Fruit fly (Drosophila melanogaster) whole organism, embryonic: Measurements from ENCODE around the gene isoQC.

Experiments used
- Antp ChIP-seq: fragments of 200-800 bp; sonication (Bioruptor generic); optimal IDR thresholded peaks from 3 replicates; lab custom pipeline; 2016; ENCODE audit warnings: missing biosample characterization, missing genetic modification characterization
- CG10147 ChIP-seq: fragments of 200-800 bp; sonication (Bioruptor generic); optimal IDR thresholded peaks from 2 replicates; lab custom pipeline; 2019; ENCODE audit warnings: missing biosample characterization, mild to moderate bottlenecking, missing genetic modification characterization, moderate library complexity
- CG1024 ChIP-seq: fragments of 200-800 bp; sonication (Bioruptor generic); IDR thresholded peaks from 2 replicates; pipeline ENCODE4 v1.3.6; 2022; ENCODE audit warnings: missing biosample characterization, missing genetic modification characterization
- CG10565 ChIP-seq: fragments of 200-800 bp; sonication (Bioruptor generic); optimal IDR thresholded peaks from 3 replicates; lab custom pipeline; 2016; ENCODE audit warnings: missing biosample characterization, mild to moderate bottlenecking, missing genetic modification characterization
- CG13624 ChIP-seq: fragments of 200-800 bp; sonication (Bioruptor generic); optimal IDR thresholded peaks from 2 replicates; lab custom pipeline; 2016; ENCODE audit warnings: missing biosample characterization, missing genetic modification characterization
- CG15073 ChIP-seq: fragments of 200-800 bp; sonication (Bioruptor generic); optimal IDR thresholded peaks from 2 replicates; lab custom pipeline; 2016; ENCODE audit warnings: missing biosample characterization, missing genetic modification characterization
- CG15601 ChIP-seq: fragments of 200-800 bp; sonication (Bioruptor generic); optimal IDR thresholded peaks from 3 replicates; lab custom pipeline; 2019; ENCODE audit warnings: missing biosample characterization, mild to moderate bottlenecking, missing genetic modification characterization, moderate library complexity
- CG16779 ChIP-seq: fragments of 200-800 bp; sonication (Bioruptor generic); IDR thresholded peaks from 2 replicates; pipeline ENCODE4 v1.3.6; 2022; ENCODE audit warnings: missing biosample characterization, missing genetic modification characterization
- CG17361 ChIP-seq: fragments of 200-800 bp; sonication (Bioruptor generic); IDR thresholded peaks from 3 replicates; pipeline ENCODE4 v1.3.6; 2022; ENCODE audit warnings: missing biosample characterization, missing genetic modification characterization
- CG17912 ChIP-seq: fragments of 200-800 bp; sonication (Bioruptor generic); optimal IDR thresholded peaks from 2 replicates; lab custom pipeline; 2018; ENCODE audit warnings: missing biosample characterization, mild to moderate bottlenecking, missing genetic modification characterization
- CG31388 ChIP-seq: fragments of 200-800 bp; sonication (Bioruptor generic); optimal IDR thresholded peaks from 2 replicates; lab custom pipeline; 2016; ENCODE audit warnings: missing biosample characterization, missing genetic modification characterization
- CG4820 ChIP-seq: fragments of 200-800 bp; sonication (Bioruptor generic); optimal IDR thresholded peaks from 3 replicates; lab custom pipeline; 2016; ENCODE audit warnings: missing biosample characterization, missing genetic modification characterization
- CG6254 ChIP-seq: fragments of 200-800 bp; sonication (Bioruptor generic); optimal IDR thresholded peaks from 3 replicates; lab custom pipeline; 2017; ENCODE audit warnings: mild to moderate bottlenecking, missing biosample characterization, missing genetic modification reagents, missing genetic modification characterization
- CG6272 ChIP-seq: fragments of 200-800 bp; sonication (Bioruptor generic); IDR thresholded peaks from 2 replicates; pipeline ENCODE4 v1.3.6; 2022; ENCODE audit warnings: missing biosample characterization, missing genetic modification characterization
- CG6654 ChIP-seq: fragments of 200-800 bp; sonication (Bioruptor generic); optimal IDR thresholded peaks from 2 replicates; lab custom pipeline; 2017; ENCODE audit warnings: missing biosample characterization, mild to moderate bottlenecking, missing genetic modification characterization
- CG6689 ChIP-seq: fragments of 200-800 bp; sonication (Bioruptor generic); IDR thresholded peaks from 2 replicates; pipeline ENCODE4 v1.3.6; 2022; ENCODE audit warnings: missing biosample characterization, missing genetic modification characterization
- CG7357 ChIP-seq: fragments of 200-800 bp; sonication (Bioruptor generic); IDR thresholded peaks from 3 replicates; pipeline ENCODE4 v1.3.6; 2022; ENCODE audit warnings: missing biosample characterization, missing genetic modification characterization
- CG9876 ChIP-seq: fragments of 200-800 bp; sonication (Bioruptor generic); optimal IDR thresholded peaks from 2 replicates; lab custom pipeline; 2016; ENCODE audit warnings: missing biosample characterization, missing genetic modification characterization
- Doc3 ChIP-seq: fragments of 200-800 bp; sonication (Bioruptor generic); IDR thresholded peaks from 3 replicates; pipeline ENCODE4 v1.3.6; 2022; ENCODE audit warnings: missing biosample characterization, missing genetic modification characterization; ENCODE audit not compliant: partially characterized antibody
- Fer1 ChIP-seq: fragments of 200-800 bp; sonication (Bioruptor generic); optimal IDR thresholded peaks from 2 replicates; lab custom pipeline; 2017; ENCODE audit warnings: missing biosample characterization, mild to moderate bottlenecking, missing genetic modification characterization
- HmgZ ChIP-seq: fragments of 200-800 bp; sonication (Bioruptor generic); optimal IDR thresholded peaks from 2 replicates; lab custom pipeline; 2018; ENCODE audit warnings: missing biosample characterization, mild to moderate bottlenecking, missing genetic modification characterization
- Kr ChIP-seq: fragments of 200-800 bp; sonication (Bioruptor generic); optimal IDR thresholded peaks from 2 replicates; lab custom pipeline; 2017; ENCODE audit warnings: missing biosample characterization, mild to moderate bottlenecking, missing genetic modification characterization
- MESR4 ChIP-seq: fragments of 200-800 bp; sonication (Bioruptor generic); optimal IDR thresholded peaks from 2 replicates; lab custom pipeline; 2018; ENCODE audit warnings: missing biosample characterization, mild to moderate bottlenecking, missing genetic modification characterization, moderate library complexity
- NC2α ChIP-seq: fragments of 200-800 bp; sonication (Bioruptor generic); optimal IDR thresholded peaks from 2 replicates; lab custom pipeline; 2016; ENCODE audit warnings: missing biosample characterization, missing genetic modification characterization
- NFAT ChIP-seq: fragments of 200-800 bp; sonication (Bioruptor generic); IDR thresholded peaks from 2 replicates; pipeline ENCODE4 v1.3.6; 2022; ENCODE audit warnings: missing biosample characterization, missing genetic modification characterization
- Nf-YA ChIP-seq: fragments of 200-800 bp; sonication (Bioruptor generic); IDR thresholded peaks from 2 replicates; pipeline ENCODE4 v1.3.6; 2022; ENCODE audit warnings: missing biosample characterization, missing genetic modification characterization
- TFAM ChIP-seq: fragments of 200-800 bp; sonication (Bioruptor generic); optimal IDR thresholded peaks from 2 replicates; lab custom pipeline; 2017; ENCODE audit warnings: missing biosample characterization, missing genetic modification characterization, inconsistent platforms
- ac ChIP-seq: fragments of 200-800 bp; sonication (Bioruptor generic); optimal IDR thresholded peaks from 3 replicates; lab custom pipeline; 2017; ENCODE audit warnings: missing biosample characterization, mild to moderate bottlenecking, missing genetic modification characterization
- crp ChIP-seq, 2 experiments: fragments of 200-800 bp; sonication (Bioruptor generic); optimal IDR thresholded peaks; 2 replicates in 1 of 2; 3 replicates in 1 of 2; lab custom pipeline; 2017; ENCODE audit warnings: missing biosample characterization in 2 of 2, missing genetic modification characterization in 2 of 2, mild to moderate bottlenecking in 1 of 2, moderate library complexity in 1 of 2
- dimm ChIP-seq: fragments of 200-800 bp; sonication (Bioruptor generic); IDR thresholded peaks from 2 replicates; pipeline ENCODE4 v1.3.6; 2022; ENCODE audit warnings: missing biosample characterization, missing genetic modification characterization
- dm ChIP-seq: fragments of 200-800 bp; sonication (Bioruptor generic); optimal IDR thresholded peaks from 3 replicates; lab custom pipeline; 2016; ENCODE audit warnings: missing biosample characterization, missing genetic modification characterization
- dmrt99B ChIP-seq: fragments of 200-800 bp; sonication (Bioruptor generic); optimal IDR thresholded peaks from 2 replicates; lab custom pipeline; 2018; ENCODE audit warnings: missing biosample characterization, mild to moderate bottlenecking, missing genetic modification characterization, moderate library complexity
- dpn ChIP-seq, 2 experiments: fragments of 200-800 bp; sonication (Bioruptor generic); optimal IDR thresholded peaks; 3 replicates each; lab custom pipeline; 2016; ENCODE audit warnings: missing biosample characterization in 2 of 2, missing genetic modification characterization in 2 of 2
- fd3F ChIP-seq: fragments of 200-800 bp; sonication (Bioruptor generic); optimal IDR thresholded peaks from 2 replicates; lab custom pipeline; 2018; ENCODE audit warnings: missing biosample characterization, mild to moderate bottlenecking, missing genetic modification characterization, moderate library complexity
- fu2 ChIP-seq: fragments of 200-800 bp; sonication (Bioruptor generic); optimal IDR thresholded peaks from 2 replicates; lab custom pipeline; 2016; ENCODE audit warnings: missing biosample characterization, missing genetic modification characterization
- ken ChIP-seq: fragments of 200-800 bp; sonication (Bioruptor generic); IDR thresholded peaks from 3 replicates; pipeline ENCODE4 v1.3.6; 2022; ENCODE audit warnings: missing biosample characterization, missing genetic modification characterization
- knrl ChIP-seq: fragments of 200-800 bp; sonication (Bioruptor generic); IDR thresholded peaks from 3 replicates; pipeline ENCODE4 v1.3.6; 2022; ENCODE audit warnings: missing biosample characterization, missing genetic modification characterization; ENCODE audit not compliant: partially characterized antibody
- lilli ChIP-seq: fragments of 200-800 bp; sonication (Bioruptor generic); optimal IDR thresholded peaks from 3 replicates; lab custom pipeline; 2016; ENCODE audit warnings: missing biosample characterization, missing genetic modification characterization
- nau ChIP-seq: fragments of 200-800 bp; sonication (Bioruptor generic); optimal IDR thresholded peaks from 3 replicates; lab custom pipeline; 2017; ENCODE audit warnings: missing biosample characterization, mild to moderate bottlenecking, missing genetic modification characterization, missing genetic modification reagents
- prd ChIP-seq, 3 experiments: fragments of >200 bp in 2 of 3; fragments of 200-800 bp in 1 of 3; sonication (Bioruptor generic) in 1 of 3; optimal IDR thresholded peaks in 2 of 3; IDR thresholded peaks in 1 of 3; 2 replicates in 2 of 3; 3 replicates in 1 of 3; pipeline versions ENCODE4 v1.3.6 to Lab custom; 2017 to 2022; ENCODE audit warnings: missing biosample characterization in 1 of 3, missing genetic modification characterization in 1 of 3
- ranshi ChIP-seq: fragments of 200-800 bp; sonication (Bioruptor generic); IDR thresholded peaks from 2 replicates; pipeline ENCODE4 v1.3.6; 2022; ENCODE audit warnings: missing biosample characterization, missing genetic modification characterization
- sc ChIP-seq, 3 experiments: fragments of >200 bp in 2 of 3; fragments of 200-800 bp in 1 of 3; sonication (Bioruptor generic) in 1 of 3; optimal IDR thresholded peaks; 2 replicates in 2 of 3; 3 replicates in 1 of 3; lab custom pipeline; 2017; ENCODE audit warnings: mild to moderate bottlenecking in 1 of 3, missing biosample characterization in 1 of 3, missing genetic modification characterization in 1 of 3, missing genetic modification reagents in 1 of 3
- sima ChIP-seq: fragments of 200-800 bp; sonication (Bioruptor generic); optimal IDR thresholded peaks from 2 replicates; lab custom pipeline; 2016; ENCODE audit warnings: missing biosample characterization, missing genetic modification characterization
- slbo ChIP-seq: fragments of 200-800 bp; sonication (Bioruptor generic); IDR thresholded peaks from 2 replicates; pipeline ENCODE4 v1.3.6; 2022; ENCODE audit warnings: missing biosample characterization, missing genetic modification characterization
- slp2 ChIP-seq: fragments of 200-800 bp; sonication (Bioruptor generic); optimal IDR thresholded peaks from 2 replicates; lab custom pipeline; 2016; ENCODE audit warnings: missing biosample characterization, missing genetic modification characterization
- so ChIP-seq: fragments of 200-800 bp; sonication (Bioruptor generic); IDR thresholded peaks from 3 replicates; pipeline ENCODE4 v1.3.6; 2022; ENCODE audit warnings: missing biosample characterization, missing genetic modification characterization
- sob ChIP-seq: fragments of 200-800 bp; sonication (Bioruptor generic); IDR thresholded peaks from 2 replicates; pipeline ENCODE4 v1.3.6; 2022; ENCODE audit warnings: missing biosample characterization, missing genetic modification characterization
- stwl ChIP-seq: fragments of 200-800 bp; sonication (Bioruptor generic); optimal IDR thresholded peaks from 3 replicates; lab custom pipeline; 2018; ENCODE audit warnings: missing biosample characterization, mild to moderate bottlenecking, missing genetic modification characterization, moderate library complexity

isoQC gene

dm6 chr3L:20517897-20518804 lies 43.9 kb downstream of the isoQC start (continued):
- TF ChIP-seq TFAM (GFP tag; lab: Kevin White, UChicago): no peak
- peak; percentile 32 for TF ChIP-seq lilli (GFP tag; lab: Kevin White, UChicago)
- TF ChIP-seq dpn (GFP tag; optimal IDR thresholded peaks at IDR 0.05; lab: Kevin White, UChicago): peak in 1 of 2 experiments; percentile 5
- TF ChIP-seq Kr (GFP tag; lab: Kevin White, UChicago): no peak
- TF ChIP-seq dimm (GFP tag; lab: Robert Waterston, UW): no peak
- no peak for TF ChIP-seq ac (GFP tag; lab: Kevin White, UChicago)
- TF ChIP-seq CG10565: no peak
- TF ChIP-seq Doc3 (GFP tag; lab: Robert Waterston, UW): no peak
- TF ChIP-seq CG6254 (GFP tag; lab: Kevin White, UChicago): no peak
- TF ChIP-seq HmgZ (tag; lab: Kevin White, UChicago): no peak
- no peak for TF ChIP-seq dm (GFP tag; lab: Kevin White, UChicago)
- TF ChIP-seq CG17912 (GFP tag; lab: Kevin White, UChicago): no peak
- no peak for TF ChIP-seq MESR4 (GFP tag; lab: Kevin White, UChicago)
- TF ChIP-seq fu2 (GFP tag; lab: Kevin White, UChicago): peak; percentile 11
- TF ChIP-seq stwl (tag; lab: Kevin White, UChicago): no peak
- TF ChIP-seq CG15601 (tag; lab: Kevin White, UChicago): no peak
- TF ChIP-seq CG16779: no peak
- TF ChIP-seq sima (GFP tag; lab: Kevin White, UChicago): no peak
- TF ChIP-seq dmrt99B (tag; lab: Kevin White, UChicago): peak; percentile 39
- TF ChIP-seq CG1024: no peak
- no peak for TF ChIP-seq crp (GFP tag; optimal IDR thresholded peaks at IDR 0.05; lab: Kevin White, UChicago)
- TF ChIP-seq sc (optimal IDR thresholded peaks at IDR 0.05; lab: Kevin White, UChicago): no peak
- no peak for TF ChIP-seq sc (GFP tag; optimal IDR thresholded peaks at IDR 0.05; lab: Kevin White, UChicago)
- TF ChIP-seq CG6654 (GFP tag; lab: Kevin White, UChicago): no peak
- no peak for TF ChIP-seq CG9876 (GFP tag; lab: Kevin White, UChicago)
- TF ChIP-seq ranshi (GFP tag; lab: Robert Waterston, UW): peak; percentile 57
- TF ChIP-seq NFAT (GFP tag; lab: Robert Waterston, UW): no peak
- no peak for TF ChIP-seq ken (GFP tag; lab: Robert Waterston, UW)
- TF ChIP-seq CG31388 (GFP tag; lab: Kevin White, UChicago): no peak
- no peak for TF ChIP-seq CG7357 (GFP tag; lab: Robert Waterston, UW)
- TF ChIP-seq Antp (GFP tag; lab: Kevin White, UChicago): no peak
- no peak for TF ChIP-seq Nf-YA (GFP tag; lab: Robert Waterston, UW)
- no peak for TF ChIP-seq NC2α (GFP tag; lab: Kevin White, UChicago)
- TF ChIP-seq CG13624: peak; percentile 66
- no peak; the same call in 2 of the 3 replicates for TF ChIP-seq CG17361 (GFP tag; lab: Robert Waterston, UW)
- TF ChIP-seq prd (optimal IDR thresholded peaks at IDR 0.05; lab: Kevin White, UChicago): no peak
- TF ChIP-seq prd (GFP tag; IDR thresholded peaks at IDR 0.05; lab: Robert Waterston, UW): peak; percentile 35; the same call in 1 of the 3 replicates
- no peak for TF ChIP-seq sob (GFP tag; lab: Robert Waterston, UW)
- no peak for TF ChIP-seq CG6272 (GFP tag; lab: Robert Waterston, UW)
- peak; percentile 37; the same call in 1 of the 3 replicates for TF ChIP-seq so (GFP tag; lab: Robert Waterston, UW)
- no peak for TF ChIP-seq knrl (GFP tag; lab: Robert Waterston, UW)
- peak; percentile 51 for TF ChIP-seq slp2 (GFP tag; lab: Kevin White, UChicago)
- TF ChIP-seq CG10147 (GFP tag; lab: Kevin White, UChicago): peak; percentile 28
- TF ChIP-seq nau (GFP tag; lab: Kevin White, UChicago): no peak
- TF ChIP-seq CG6689 (GFP tag; lab: Robert Waterston, UW): peak; percentile 54
- no peak for TF ChIP-seq Fer1 (GFP tag; lab: Kevin White, UChicago)
- no peak for TF ChIP-seq CG4820 (GFP tag; lab: Kevin White, UChicago)
- TF ChIP-seq fd3F (GFP tag; lab: Kevin White, UChicago): no peak
- TF ChIP-seq slbo (GFP tag; lab: Robert Waterston, UW): peak; percentile 52; the same call in 1 of the 2 replicates
- TF ChIP-seq CG15073 (GFP tag; lab: Kevin White, UChicago): no peak
